Worm (Caenorhabditis elegans): Measurements from ENCODE around the gene Y59H11AM.4.

The Y59H11AM.4 gene

DNA sequence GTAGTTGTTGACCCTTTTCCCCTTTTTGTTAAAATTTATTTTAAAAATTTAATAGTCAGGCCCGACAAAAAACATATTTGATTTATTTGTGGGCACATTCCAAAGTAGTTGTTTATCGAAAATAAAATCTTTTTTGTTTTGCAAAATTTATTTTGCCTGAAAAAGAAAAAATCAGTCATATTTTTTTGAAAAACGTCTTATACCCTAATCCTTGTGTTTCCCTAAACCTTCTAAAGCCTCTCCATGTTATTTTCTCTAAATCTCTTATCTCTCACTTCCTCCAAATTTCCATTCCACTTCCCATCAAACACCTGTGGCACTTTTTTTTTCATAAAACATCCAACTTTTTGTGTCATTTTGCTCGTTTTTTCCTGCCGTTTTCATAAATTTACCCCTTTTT is 38.1 kb upstream of the Y59H11AM.4 start:
- TF ChIP-seq mdl-1 (tag; optimal IDR thresholded peaks at IDR 0.05) = no peak
- TF ChIP-seq dmd-9 (GFP tag; IDR thresholded peaks at IDR 0.05) = no peak
- TF ChIP-seq ZK337.2 (GFP tag; IDR thresholded peaks at IDR 0.05) = no peak
- TF ChIP-seq mxl-2 (GFP tag; conservative IDR thresholded peaks at IDR 0.05) = no peak
- no peak for TF ChIP-seq spr-1 (tag; optimal IDR thresholded peaks at IDR 0.05)
- TF ChIP-seq hif-1 (tag; optimal IDR thresholded peaks at IDR 0.05) = no peak
- TF ChIP-seq hlh-11 (tag; optimal IDR thresholded peaks at IDR 0.05) = no peak
- no peak for TF ChIP-seq pha-4 (GFP tag; IDR thresholded peaks at IDR 0.05)
- no peak for TF ChIP-seq pha-4 (tag; optimal IDR thresholded peaks at IDR 0.05)
- no peak for TF ChIP-seq lin-39 (tag; optimal IDR thresholded peaks at IDR 0.05)
- no peak for TF ChIP-seq vab-7 (GFP tag; IDR thresholded peaks at IDR 0.05)
- no peak for TF ChIP-seq mes-2 (tag; optimal IDR thresholded peaks at IDR 0.05; ENCODE audit: poor library complexity, severe bottlenecking)
- TF ChIP-seq nhr-237 (tag; optimal IDR thresholded peaks at IDR 0.05) = no peak
- TF ChIP-seq sdz-12 (GFP tag; optimal IDR thresholded peaks at IDR 0.05) = no peak
- TF ChIP-seq aha-1 (tag) = no peak
- TF ChIP-seq ceh-32 (tag; optimal IDR thresholded peaks at IDR 0.05; ENCODE audit: poor library complexity) = no peak
- no peak for TF ChIP-seq skn-1 (tag; optimal IDR thresholded peaks at IDR 0.05)
- no peak for TF ChIP-seq lim-7 (GFP tag; IDR thresholded peaks at IDR 0.05)
- no peak for TF ChIP-seq ztf-11 (tag; optimal IDR thresholded peaks at IDR 0.05)
- no peak for TF ChIP-seq lin-15B (tag; optimal IDR thresholded peaks at IDR 0.05)
- TF ChIP-seq Y5F2A.4 (GFP tag; optimal IDR thresholded peaks at IDR 0.05) = no peak

DNA sequence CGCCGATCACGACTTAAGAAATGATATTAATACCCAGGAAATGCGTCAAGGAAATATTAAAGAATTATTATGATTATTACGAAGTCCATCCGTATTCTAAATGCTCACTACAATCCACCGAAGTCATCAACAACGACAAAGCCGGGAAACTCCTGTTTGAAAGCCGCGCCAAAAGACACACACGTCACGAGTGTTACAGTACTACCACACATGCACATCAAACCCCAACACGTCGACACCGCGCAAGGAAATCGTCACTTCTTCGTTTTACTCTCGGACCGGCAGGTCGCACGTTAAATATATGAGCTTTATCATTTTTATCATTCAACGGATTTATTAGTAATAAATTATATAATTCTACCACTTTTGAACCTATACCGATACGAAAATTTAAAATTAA is 37.3 kb upstream of the Y59H11AM.4 start:
- 0 out of 2 replicates have a peak, but pooled peaks have one; percentile 15 for TF ChIP-seq snpc-1.2 (GFP tag; IDR thresholded peaks at IDR 0.05)

DNA sequence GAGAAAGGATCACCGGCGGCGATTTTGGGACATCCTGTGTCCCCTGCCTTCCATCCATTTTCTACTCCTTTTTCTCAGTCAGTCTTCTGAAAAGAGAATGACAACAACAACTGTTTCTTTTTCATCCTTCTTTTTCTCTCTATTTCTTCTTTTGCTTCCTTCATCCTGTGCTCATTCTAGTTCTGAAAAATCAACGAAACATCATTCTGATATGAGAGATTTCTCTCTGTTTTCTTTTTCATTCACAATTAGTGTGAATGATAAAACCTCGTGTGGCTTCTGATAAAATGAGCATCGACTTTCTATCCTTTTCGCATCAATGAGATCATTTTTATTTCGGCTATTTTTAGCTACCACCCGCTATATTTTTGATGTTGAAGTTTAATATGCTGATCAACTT is 35.1 kb upstream of the Y59H11AM.4 start:
- peak in 1 of 2 experiments; percentile 41 for TF ChIP-seq unc-62 (GFP tag; optimal IDR thresholded peaks at IDR 0.05 in 1 of 2)
- no peak for TF ChIP-seq unc-62 (tag; optimal IDR thresholded peaks at IDR 0.05)
- TF ChIP-seq mdl-1 (tag; optimal IDR thresholded peaks at IDR 0.05) = peak in 1 of 2 experiments; percentile 1
- TF ChIP-seq lim-7 (GFP tag; IDR thresholded peaks at IDR 0.05) = no peak
- no peak for TF ChIP-seq gei-8 (GFP tag; optimal IDR thresholded peaks at IDR 0.05)
- TF ChIP-seq ztf-11 (tag; optimal IDR thresholded peaks at IDR 0.05) = no peak
- TF ChIP-seq ZK337.2 (GFP tag; IDR thresholded peaks at IDR 0.05) = peak; percentile 37; the same call in 1 of the 2 replicates
- peak in 1 of 2 experiments; percentile 48 for TF ChIP-seq daf-16 (GFP tag; optimal IDR thresholded peaks at IDR 0.05)
- TF ChIP-seq daf-16 (tag; optimal IDR thresholded peaks at IDR 0.05) = no peak
- TF ChIP-seq nhr-11 (tag; optimal IDR thresholded peaks at IDR 0.05) = peak; percentile 66
- no peak for TF ChIP-seq daf-12 (tag; optimal IDR thresholded peaks at IDR 0.05)
- TF ChIP-seq ceh-28 (tag; optimal IDR thresholded peaks at IDR 0.05) = no peak
- no peak for TF ChIP-seq skn-1 (tag; optimal IDR thresholded peaks at IDR 0.05)

- TF ChIP-seq ZK337.2 (GFP tag; IDR thresholded peaks at IDR 0.05) = no peak
- no peak for TF ChIP-seq nhr-28 (tag; optimal IDR thresholded peaks at IDR 0.05)
- no peak for TF ChIP-seq ceh-20 (GFP tag; IDR thresholded peaks at IDR 0.05)
- TF ChIP-seq F10B5.3 (tag; optimal IDR thresholded peaks at IDR 0.05) = no peak
- TF ChIP-seq lin-39 (tag; optimal IDR thresholded peaks at IDR 0.05) = no peak
- no peak for TF ChIP-seq lsy-2 (tag; optimal IDR thresholded peaks at IDR 0.05)
- TF ChIP-seq lim-7 (GFP tag; IDR thresholded peaks at IDR 0.05) = no peak
- no peak for TF ChIP-seq skn-1 (tag; optimal IDR thresholded peaks at IDR 0.05)
- TF ChIP-seq mes-2 (tag; optimal IDR thresholded peaks at IDR 0.05; ENCODE audit: poor library complexity, severe bottlenecking) = no peak
- no peak for TF ChIP-seq unc-130 (GFP tag; optimal IDR thresholded peaks at IDR 0.05)
- no peak for TF ChIP-seq egl-27 (tag; optimal IDR thresholded peaks at IDR 0.05)
- TF ChIP-seq Y48G9A.11 (GFP tag; IDR thresholded peaks at IDR 0.05) = no peak
These were observed 32.7 kb upstream of the Y59H11AM.4 start, which contains the start of gene Y59H11AR.10 for ce11 chrIV:8602877-8603276. Gene Y59H11AR.10 (plus strand): TSS chrIV:8603177.
